Worm (Caenorhabditis elegans): ENCODE data around the gene trim-21.

DNA sequence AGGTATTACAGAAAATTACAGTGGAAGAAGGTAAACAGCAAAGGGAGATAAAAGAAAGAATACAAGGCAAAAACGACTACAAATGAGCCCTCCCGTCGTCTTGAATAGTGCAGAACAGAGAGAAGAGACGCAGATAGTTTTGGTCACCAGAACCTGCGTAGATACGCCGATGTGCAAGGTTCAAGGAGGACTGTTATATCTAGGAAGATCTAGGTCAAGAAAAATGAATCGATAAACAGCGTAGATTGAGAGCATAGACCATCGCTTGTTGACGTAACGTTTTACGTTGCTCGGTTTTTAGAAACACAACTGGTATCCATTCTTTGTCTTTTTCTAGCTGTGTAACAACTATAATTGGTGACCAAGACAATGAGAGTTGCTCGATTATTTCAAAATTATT is 11.8 kb downstream of the trim-21 start, which contains the start of gene B0281.5:
- TF ChIP-seq C38D4.7 (GFP tag; optimal IDR thresholded peaks at IDR 0.05), result no peak
- TF ChIP-seq unc-86 (tag; optimal IDR thresholded peaks at IDR 0.05), result no peak

All from whole organism, late embryonic.